Fruit fly (Drosophila melanogaster) whole organism, prepupa: ENCODE results near the gene wrm1.

Source experiments
- CG6808 ChIP-seq: fragments of 200-800 bp; sonication (Bioruptor generic); optimal IDR thresholded peaks from 3 replicates; lab custom pipeline; 2017; ENCODE audit warnings: missing biosample characterization, missing genetic modification characterization, mild to moderate bottlenecking, moderate library complexity, missing genetic modification reagents
- Ets96B ChIP-seq: fragments of 200-800 bp; optimal IDR thresholded peaks from 2 replicates; lab custom pipeline; 2019; ENCODE audit warnings: missing biosample characterization, mild to moderate bottlenecking, missing genetic modification characterization, moderate library complexity

- TF ChIP-seq Ets96B (tag; lab: Kevin White, UChicago) (no peak), CG6808 (no peak)
Measured at dm6 chr3L:7364717-7365278, 29.8 kb upstream of the wrm1 start.
